Fruit fly (Drosophila melanogaster): Measurements from ENCODE around the gene CG17328.

Gene CG17328

dm6 chr2L:16263723-16264122 lies 36.0 kb upstream of the CG17328 start (continued):
- TF ChIP-seq Optix (GFP tag; IDR thresholded peaks at IDR 0.05) = no peak
- no peak for TF ChIP-seq Med (GFP tag)
- no peak for TF ChIP-seq Dll (GFP tag; IDR thresholded peaks at IDR 0.05; ENCODE audit: partially characterized antibody)
- no peak for TF ChIP-seq trh (GFP tag; optimal IDR thresholded peaks at IDR 0.05)
- TF ChIP-seq crol (GFP tag; IDR thresholded peaks at IDR 0.05) = peak; percentile 57; the same call in 1 of the 2 replicates
- no peak for TF ChIP-seq sqz (GFP tag; optimal IDR thresholded peaks at IDR 0.05)
- TF ChIP-seq pnt (GFP tag; optimal IDR thresholded peaks at IDR 0.05) = no peak
- TF ChIP-seq CG1832 (GFP tag; optimal IDR thresholded peaks at IDR 0.05) = peak; percentile 15
- TF ChIP-seq tgo (GFP tag; IDR thresholded peaks at IDR 0.05) = no peak
- peak; percentile 36 for TF ChIP-seq stwl (tag; optimal IDR thresholded peaks at IDR 0.05)
- peak; percentile 32; the same call in 1 of the 2 replicates for TF ChIP-seq CG16779 (GFP tag; IDR thresholded peaks at IDR 0.05)
- peak; percentile 11 for TF ChIP-seq CG15479 (GFP tag; optimal IDR thresholded peaks at IDR 0.05)
- peak; percentile 86 for TF ChIP-seq CG15073 (GFP tag; optimal IDR thresholded peaks at IDR 0.05)
- TF ChIP-seq CG10321 (GFP tag; IDR thresholded peaks at IDR 0.05) = no peak
- TF ChIP-seq D19A (tag; optimal IDR thresholded peaks at IDR 0.05) = no peak
- no peak for TF ChIP-seq Hand (GFP tag; optimal IDR thresholded peaks at IDR 0.05)
- TF ChIP-seq aop (GFP tag; IDR thresholded peaks at IDR 0.05) = no peak
- no peak for TF ChIP-seq oc (tag; optimal IDR thresholded peaks at IDR 0.05)
- no peak for TF ChIP-seq Vsx1 (GFP tag; optimal IDR thresholded peaks at IDR 0.05)
- TF ChIP-seq dpn (GFP tag; optimal IDR thresholded peaks at IDR 0.05) = no peak
- TF ChIP-seq Xbp1 (GFP tag; optimal IDR thresholded peaks at IDR 0.05) = no peak
- TF ChIP-seq fu2 (GFP tag; optimal IDR thresholded peaks at IDR 0.05) = no peak
- TF ChIP-seq CG18011 (GFP tag; optimal IDR thresholded peaks at IDR 0.05) = peak; percentile 94
- TF ChIP-seq ranshi (GFP tag; IDR thresholded peaks at IDR 0.05) = no peak
- no peak for TF ChIP-seq btn (GFP tag; optimal IDR thresholded peaks at IDR 0.05)
- TF ChIP-seq caup (GFP tag; optimal IDR thresholded peaks at IDR 0.05; ENCODE audit: severe bottlenecking) = no peak

- peak; percentile 75 for TF ChIP-seq sens (GFP tag)
- TF ChIP-seq nom (GFP tag; optimal IDR thresholded peaks at IDR 0.05) = peak; percentile 27
- TF ChIP-seq oc (tag; optimal IDR thresholded peaks at IDR 0.05) = no peak
Measured at dm6 chr2L:16267159-16268065, 32.3 kb upstream of the CG17328 start.

dm6 chr2L:16268107-16268539 lies 31.6 kb upstream of the CG17328 start:
- TF ChIP-seq nau (GFP tag; optimal IDR thresholded peaks at IDR 0.05) (peak; percentile 30), CG32772 (GFP tag; IDR thresholded peaks at IDR 0.05) (no peak), CG10462 (GFP tag; optimal IDR thresholded peaks at IDR 0.05) (no peak), pros (GFP tag; optimal IDR thresholded peaks at IDR 0.05) (peak; percentile 58), CG13775 (GFP tag; optimal IDR thresholded peaks at IDR 0.05) (no peak), fu2 (GFP tag; optimal IDR thresholded peaks at IDR 0.05) (no peak), CG33557 (GFP tag; optimal IDR thresholded peaks at IDR 0.05) (peak; percentile 2), Atf3 (GFP tag; optimal IDR thresholded peaks at IDR 0.05) (no peak), cwo (GFP tag; optimal IDR thresholded peaks at IDR 0.05) (no peak), Awh (GFP tag; IDR thresholded peaks at IDR 0.05) (no peak), CG10321 (GFP tag; IDR thresholded peaks at IDR 0.05) (no peak), CG12659 (GFP tag; optimal IDR thresholded peaks at IDR 0.05) (no peak), crc (GFP tag; optimal IDR thresholded peaks at IDR 0.05) (no peak), gcm (GFP tag; optimal IDR thresholded peaks at IDR 0.05) (no peak), CG2678 (tag; optimal IDR thresholded peaks at IDR 0.05) (no peak), mld (GFP tag; IDR thresholded peaks at IDR 0.05; ENCODE audit: partially characterized antibody) (no peak), repo (GFP tag; optimal IDR thresholded peaks at IDR 0.05) (no peak), tap (tag; optimal IDR thresholded peaks at IDR 0.05) (peak; percentile 34), gce (GFP tag; IDR thresholded peaks at IDR 0.05) (no peak), CG13624 (GFP tag; optimal IDR thresholded peaks at IDR 0.05) (no peak), CG18764 (GFP tag; optimal IDR thresholded peaks at IDR 0.05) (no peak)

All from whole organism, embryonic.